Worm (Caenorhabditis elegans): ENCODE data around the gene Y119D3B.14.
A peak's percentile ranks its signal among the peaks of the same experiment; 100 is the strongest.

Y119D3B.14 gene

ce11 chrIII:1230672-1231071 lies 37.1 kb upstream of the Y119D3B.14 start:
- TF ChIP-seq C16A3.4 (tag; optimal IDR thresholded peaks at IDR 0.05) (no peak), sptf-1 (tag; optimal IDR thresholded peaks at IDR 0.05) (no peak), efl-1 (optimal IDR thresholded peaks at IDR 0.05) (no peak), efl-1 (GFP tag; optimal IDR thresholded peaks at IDR 0.05 in 1 of 2) (peak in 1 of 2 experiments; percentile 86)

ce11 chrIII:1230174-1230573 lies 36.6 kb upstream of the Y119D3B.14 start, which contains the start of gene pes-4:
TSS of gene pes-4 (minus strand) at chrIII:1230274.
- no peak for TF ChIP-seq dsc-1 (tag; optimal IDR thresholded peaks at IDR 0.05)
- TF ChIP-seq zag-1 (tag; optimal IDR thresholded peaks at IDR 0.05) = no peak
- TF ChIP-seq aly-2 (tag; optimal IDR thresholded peaks at IDR 0.05) = no peak
- no peak for TF ChIP-seq ztf-4 (tag; optimal IDR thresholded peaks at IDR 0.05)
- TF ChIP-seq sox-4 (tag; optimal IDR thresholded peaks at IDR 0.05) = no peak
- no peak for TF ChIP-seq unc-86 (tag; optimal IDR thresholded peaks at IDR 0.05)
- TF ChIP-seq C16A3.4 (tag; optimal IDR thresholded peaks at IDR 0.05) = no peak
- no peak for TF ChIP-seq lin-13 (GFP tag; optimal IDR thresholded peaks at IDR 0.05)
- TF ChIP-seq nhr-28 (tag; optimal IDR thresholded peaks at IDR 0.05) = no peak
- TF ChIP-seq isw-1 (GFP tag; IDR thresholded peaks at IDR 0.05) = no peak
- TF ChIP-seq hlh-4 (tag; optimal IDR thresholded peaks at IDR 0.05) = no peak
- no peak for TF ChIP-seq ets-5 (GFP tag; IDR thresholded peaks at IDR 0.05)
- no peak for TF ChIP-seq lin-35 (GFP tag; optimal IDR thresholded peaks at IDR 0.05)
- TF ChIP-seq nhr-84 (tag; optimal IDR thresholded peaks at IDR 0.05) = no peak
- TF ChIP-seq rnt-1 (tag; optimal IDR thresholded peaks at IDR 0.05) = no peak
- no peak for TF ChIP-seq ceh-90 (tag; optimal IDR thresholded peaks at IDR 0.05)

- TF ChIP-seq fkh-8 (tag; optimal IDR thresholded peaks at IDR 0.05) (no peak), sup-37 (GFP tag; optimal IDR thresholded peaks at IDR 0.05) (no peak), tlp-1 (tag; optimal IDR thresholded peaks at IDR 0.05) (no peak), unc-30 (tag; optimal IDR thresholded peaks at IDR 0.05) (no peak), elt-3 (tag; optimal IDR thresholded peaks at IDR 0.05) (no peak), sox-4 (tag; optimal IDR thresholded peaks at IDR 0.05) (no peak), nhr-77 (tag; optimal IDR thresholded peaks at IDR 0.05) (no peak), zag-1 (tag; optimal IDR thresholded peaks at IDR 0.05) (no peak), hlh-4 (tag; optimal IDR thresholded peaks at IDR 0.05) (no peak), ama-1 (optimal IDR thresholded peaks at IDR 0.05) (no peak), nhr-20 (tag; optimal IDR thresholded peaks at IDR 0.05) (no peak)
Observed at ce11 chrIII:1229510-1229909, 35.9 kb upstream of the Y119D3B.14 start.

- TF ChIP-seq egl-13 (tag; optimal IDR thresholded peaks at IDR 0.05) = no peak
- no peak for TF ChIP-seq vab-15 (tag; optimal IDR thresholded peaks at IDR 0.05)
- TF ChIP-seq mef-2 (tag; optimal IDR thresholded peaks at IDR 0.05) = no peak
- TF ChIP-seq efl-1 (optimal IDR thresholded peaks at IDR 0.05) = no peak
- TF ChIP-seq efl-1 (GFP tag; optimal IDR thresholded peaks at IDR 0.05 in 1 of 2) = no peak
- no peak for TF ChIP-seq pax-3 (tag; optimal IDR thresholded peaks at IDR 0.05)
- no peak for TF ChIP-seq ztf-11 (tag; optimal IDR thresholded peaks at IDR 0.05)
- no peak for TF ChIP-seq xbp-1 (tag; optimal IDR thresholded peaks at IDR 0.05)
- TF ChIP-seq ceh-82 (tag; optimal IDR thresholded peaks at IDR 0.05) = no peak
- no peak for TF ChIP-seq isw-1 (GFP tag; IDR thresholded peaks at IDR 0.05)
- no peak for TF ChIP-seq unc-98 (GFP tag; IDR thresholded peaks at IDR 0.05)
- no peak for TF ChIP-seq Y116A8C.19 (tag; optimal IDR thresholded peaks at IDR 0.05; ENCODE audit: borderline replicate concordance)
- TF ChIP-seq lsy-2 (tag; optimal IDR thresholded peaks at IDR 0.05) = no peak
- TF ChIP-seq zip-4 (GFP tag; optimal IDR thresholded peaks at IDR 0.05) = no peak
Observed at ce11 chrIII:1228593-1228992, 35.0 kb upstream of the Y119D3B.14 start.

ce11 chrIII:1226256-1226655 lies 32.6 kb upstream of the Y119D3B.14 start:
- TF ChIP-seq tlp-1 (tag; optimal IDR thresholded peaks at IDR 0.05) (no peak), unc-30 (tag; optimal IDR thresholded peaks at IDR 0.05) (no peak), mdl-1 (tag; optimal IDR thresholded peaks at IDR 0.05) (no peak), isw-1 (GFP tag; IDR thresholded peaks at IDR 0.05) (no peak), lsy-2 (tag; optimal IDR thresholded peaks at IDR 0.05) (peak in 1 of 2 experiments; percentile 18), fkh-4 (tag; optimal IDR thresholded peaks at IDR 0.05; ENCODE audit: borderline replicate concordance) (no peak), vab-15 (tag; optimal IDR thresholded peaks at IDR 0.05) (no peak), nhr-12 (tag; optimal IDR thresholded peaks at IDR 0.05) (no peak), nhr-19 (GFP tag; conservative IDR thresholded peaks at IDR 0.05) (no peak), nhr-85 (tag) (no peak), fkh-10 (GFP tag; optimal IDR thresholded peaks at IDR 0.05) (no peak), elt-2 (tag; optimal IDR thresholded peaks at IDR 0.05) (no peak), nhr-90 (tag; optimal IDR thresholded peaks at IDR 0.05; ENCODE audit: poor library complexity) (no peak), unc-98 (GFP tag; IDR thresholded peaks at IDR 0.05) (no peak), egl-27 (tag; optimal IDR thresholded peaks at IDR 0.05) (no peak), C16A3.4 (tag; optimal IDR thresholded peaks at IDR 0.05) (no peak), efl-1 (optimal IDR thresholded peaks at IDR 0.05) (no peak), efl-1 (GFP tag; optimal IDR thresholded peaks at IDR 0.05 in 1 of 2) (peak in 1 of 2 experiments; percentile 74)

Data from whole organism, L1 larva.